Fruit fly (Drosophila melanogaster): ENCODE results near the gene AnxB11.

The AnxB11 gene

dm6 chrX:16424296-16424695 lies 2.2 kb upstream of the AnxB11 start:
- TF ChIP-seq psq (optimal IDR thresholded peaks at IDR 0.05) (no peak), Myc (optimal IDR thresholded peaks at IDR 0.05) (no peak), insv (optimal IDR thresholded peaks at IDR 0.05) (no peak), ttk (optimal IDR thresholded peaks at IDR 0.05) (no peak), Sin3A (optimal IDR thresholded peaks at IDR 0.05) (no peak), h (optimal IDR thresholded peaks at IDR 0.05) (no peak)

- TF ChIP-seq ttk (optimal IDR thresholded peaks at IDR 0.05) (no peak), Sin3A (optimal IDR thresholded peaks at IDR 0.05) (no peak), h (optimal IDR thresholded peaks at IDR 0.05) (no peak), insv (optimal IDR thresholded peaks at IDR 0.05) (no peak), psq (optimal IDR thresholded peaks at IDR 0.05) (no peak), Myc (optimal IDR thresholded peaks at IDR 0.05) (no peak)
Observed at dm6 chrX:16423125-16423509, 1.1 kb upstream of the AnxB11 start.

- TF ChIP-seq Myc (optimal IDR thresholded peaks at IDR 0.05) (no peak), psq (optimal IDR thresholded peaks at IDR 0.05) (no peak), Sin3A (optimal IDR thresholded peaks at IDR 0.05) (no peak), ttk (optimal IDR thresholded peaks at IDR 0.05) (no peak), h (optimal IDR thresholded peaks at IDR 0.05) (no peak)
Observed at dm6 chrX:16422466-16423124, 530 bp upstream of the AnxB11 start, which contains the start of gene hang. Gene hang, plus strand, starts transcription at chrX:16422831.

dm6 chrX:16420878-16421277 lies 1.2 kb downstream of the AnxB11 start:
- TF ChIP-seq Sin3A (optimal IDR thresholded peaks at IDR 0.05) (no peak), Myc (optimal IDR thresholded peaks at IDR 0.05) (no peak), psq (optimal IDR thresholded peaks at IDR 0.05) (no peak)

- TF ChIP-seq insv (optimal IDR thresholded peaks at IDR 0.05), result no peak
- no peak for TF ChIP-seq Myc (optimal IDR thresholded peaks at IDR 0.05)
- TF ChIP-seq ttk (optimal IDR thresholded peaks at IDR 0.05), result no peak
- TF ChIP-seq h (optimal IDR thresholded peaks at IDR 0.05), result no peak
- no peak for TF ChIP-seq Sin3A (optimal IDR thresholded peaks at IDR 0.05)
- no peak for TF ChIP-seq psq (optimal IDR thresholded peaks at IDR 0.05)
Observed at dm6 chrX:16420048-16420447, 2.0 kb downstream of the AnxB11 start.

dm6 chrX:16414451-16415368 lies 7.4 kb downstream of the AnxB11 start, which contains the start of gene Traf-like:
Gene Traf-like, plus strand, starts transcription at chrX:16415046.
- TF ChIP-seq ttk (optimal IDR thresholded peaks at IDR 0.05), result no peak

- TF ChIP-seq h (optimal IDR thresholded peaks at IDR 0.05) (no peak), ttk (optimal IDR thresholded peaks at IDR 0.05) (no peak), insv (optimal IDR thresholded peaks at IDR 0.05) (no peak), Sin3A (optimal IDR thresholded peaks at IDR 0.05) (no peak), psq (optimal IDR thresholded peaks at IDR 0.05) (no peak), Myc (optimal IDR thresholded peaks at IDR 0.05) (no peak)
Observed at dm6 chrX:16406083-16406482, 16.0 kb downstream of the AnxB11 start.

- TF ChIP-seq Sin3A (optimal IDR thresholded peaks at IDR 0.05), result no peak
- no peak for TF ChIP-seq insv (optimal IDR thresholded peaks at IDR 0.05)
- TF ChIP-seq h (optimal IDR thresholded peaks at IDR 0.05), result no peak
- TF ChIP-seq psq (optimal IDR thresholded peaks at IDR 0.05), result no peak
- no peak for TF ChIP-seq Myc (optimal IDR thresholded peaks at IDR 0.05)
- no peak for TF ChIP-seq ttk (optimal IDR thresholded peaks at IDR 0.05)
Observed at dm6 chrX:16405209-16405608, 16.9 kb downstream of the AnxB11 start, which contains the start of gene CG4301. Gene CG4301, plus strand, starts transcription at chrX:16405509.

- TF ChIP-seq Myc (optimal IDR thresholded peaks at IDR 0.05) (no peak), h (optimal IDR thresholded peaks at IDR 0.05) (no peak), Sin3A (optimal IDR thresholded peaks at IDR 0.05) (no peak), psq (optimal IDR thresholded peaks at IDR 0.05) (no peak), insv (optimal IDR thresholded peaks at IDR 0.05) (no peak), ttk (optimal IDR thresholded peaks at IDR 0.05) (no peak)
Observed at dm6 chrX:16404803-16405202, 17.3 kb downstream of the AnxB11 start, which contains the start of gene CG9981. Gene CG9981, minus strand, starts transcription at chrX:16405122.

- no peak for TF ChIP-seq Sin3A (optimal IDR thresholded peaks at IDR 0.05)
- TF ChIP-seq insv (optimal IDR thresholded peaks at IDR 0.05), result no peak
- TF ChIP-seq ttk (optimal IDR thresholded peaks at IDR 0.05), result no peak
- TF ChIP-seq Myc (optimal IDR thresholded peaks at IDR 0.05), result no peak
- TF ChIP-seq h (optimal IDR thresholded peaks at IDR 0.05), result no peak
- TF ChIP-seq psq (optimal IDR thresholded peaks at IDR 0.05), result no peak
Observed at dm6 chrX:16403811-16404420, 18.1 kb downstream of the AnxB11 start.

- TF ChIP-seq h (optimal IDR thresholded peaks at IDR 0.05) (no peak), ttk (optimal IDR thresholded peaks at IDR 0.05) (no peak), Myc (optimal IDR thresholded peaks at IDR 0.05) (no peak), psq (optimal IDR thresholded peaks at IDR 0.05) (no peak), insv (optimal IDR thresholded peaks at IDR 0.05) (no peak), Sin3A (optimal IDR thresholded peaks at IDR 0.05) (no peak)
Observed at dm6 chrX:16391397-16391796, 30.7 kb downstream of the AnxB11 start, which contains the start of the genes TH1 and mei-41. Gene TH1, minus strand, starts transcription at chrX:16391438. Gene mei-41, plus strand, starts transcription at chrX:16391698.

dm6 chrX:16385942-16386392 lies 36.1 kb downstream of the AnxB11 start:
- TF ChIP-seq psq (optimal IDR thresholded peaks at IDR 0.05), result no peak
- TF ChIP-seq ttk (optimal IDR thresholded peaks at IDR 0.05), result no peak
- TF ChIP-seq Myc (optimal IDR thresholded peaks at IDR 0.05), result no peak
- TF ChIP-seq insv (optimal IDR thresholded peaks at IDR 0.05), result no peak
- TF ChIP-seq Sin3A (optimal IDR thresholded peaks at IDR 0.05), result no peak
- no peak for TF ChIP-seq h (optimal IDR thresholded peaks at IDR 0.05)

Data from Kc167 (cell line).